Worm (Caenorhabditis elegans) whole organism, late embryonic: ENCODE data around the gene srh-301.

ENCODE experiments used
- F13H6.1 ChIP-seq: sonication (generic microtip); optimal IDR thresholded peaks from 2 replicates; lab custom pipeline; 2016; ENCODE audit warnings: missing genetic modification characterization, missing compliant biosample characterization
- ahr-1 ChIP-seq: sonication (generic microtip); optimal IDR thresholded peaks from 2 replicates; lab custom pipeline; 2016; ENCODE audit warnings: missing genetic modification characterization, missing compliant biosample characterization
- ama-1 ChIP-seq: fragments of 150-350 bp; optimal IDR thresholded peaks from 2 replicates; lab custom pipeline; 2014
- ceh-2 ChIP-seq: sonication (generic microtip); optimal IDR thresholded peaks from 2 replicates; lab custom pipeline; 2016; ENCODE audit warnings: missing genotype, missing genetic modification characterization, missing compliant biosample characterization
- dmd-4 ChIP-seq: sonication (generic microtip); optimal IDR thresholded peaks from 2 replicates; lab custom pipeline; 2016; ENCODE audit warnings: borderline replicate concordance, missing genetic modification characterization, missing compliant biosample characterization
- elt-2 ChIP-seq: sonication (generic microtip); optimal IDR thresholded peaks from 2 replicates; lab custom pipeline; 2016; ENCODE audit warnings: missing genetic modification reagents, missing genetic modification characterization, missing compliant biosample characterization
- fax-1 ChIP-seq: sonication (generic microtip); optimal IDR thresholded peaks from 2 replicates; lab custom pipeline; 2016; ENCODE audit warnings: missing genotype, missing genetic modification characterization, missing compliant biosample characterization
- fkh-10 ChIP-seq: fragments of 150-350 bp; optimal IDR thresholded peaks from 2 replicates; lab custom pipeline; 2014; ENCODE audit warnings: missing biosample characterization, missing genetic modification reagents, missing genetic modification characterization
- hlh-30 ChIP-seq: sonication (generic microtip); optimal IDR thresholded peaks from 2 replicates; lab custom pipeline; 2017; ENCODE audit warnings: antibody characterized with exemption, missing genetic modification characterization, missing compliant biosample characterization; ENCODE audit not compliant: insufficient read depth
- pag-3 ChIP-seq: sonication (generic microtip); optimal IDR thresholded peaks from 2 replicates; lab custom pipeline; 2016; ENCODE audit warnings: missing compliant biosample characterization, missing genetic modification characterization, borderline replicate concordance
- sdc-2 ChIP-seq: sonication (generic microtip); optimal IDR thresholded peaks from 2 replicates; lab custom pipeline; 2016; ENCODE audit warnings: missing genotype, missing genetic modification characterization, missing compliant biosample characterization
- sox-4 ChIP-seq: sonication (generic microtip); optimal IDR thresholded peaks from 2 replicates; lab custom pipeline; 2017; ENCODE audit warnings: mild to moderate bottlenecking, missing genetic modification characterization, inconsistent platforms, missing compliant biosample characterization
- tbx-2 ChIP-seq: sonication (generic microtip); optimal IDR thresholded peaks from 2 replicates; lab custom pipeline; 2016; ENCODE audit warnings: missing genetic modification characterization, missing compliant biosample characterization
- ztf-16 ChIP-seq: sonication (generic microtip); optimal IDR thresholded peaks from 2 replicates; lab custom pipeline; 2017; ENCODE audit warnings: missing genetic modification characterization, missing compliant biosample characterization

ce11 chrV:17800538-17800937 is 24.2 kb upstream of the srh-301 start, which contains the start of gene srh-287:
- TF ChIP-seq ama-1 (no peak), ceh-2 (tag; lab: Kevin White, UChicago) (no peak), ztf-16 (tag; lab: Kevin White, UChicago) (no peak), tbx-2 (tag; lab: Kevin White, UChicago) (no peak), fax-1 (tag; lab: Kevin White, UChicago) (no peak), pag-3 (no peak), sox-4 (tag; lab: Kevin White, UChicago) (no peak), ahr-1 (tag; lab: Kevin White, UChicago) (no peak), hlh-30 (no peak), sdc-2 (tag; lab: Kevin White, UChicago) (no peak), fkh-10 (GFP tag; lab: Kevin White, UChicago) (no peak), F13H6.1 (tag; lab: Kevin White, UChicago) (no peak), dmd-4 (tag; lab: Kevin White, UChicago) (no peak), elt-2 (no peak)
